Comparison of ENCODE assay signal across 5 worm cellular contexts in genomic region chrV:14948566-14948965, ce11.
TF ChIP-seq lines count a peak whose summit lies in the region.

No protein-coding gene starts in this region.

TF ChIP-seq in whole organism, L1 larva, 84 proteins besides CTCF, POLR2A, EP300 and RAD21 (continues in another document):
- TF ChIP-seq ceh-82 (tag; optimal IDR thresholded peaks at IDR 0.05; lab: Kevin White, UChicago) (no peak), zip-4 (GFP tag; optimal IDR thresholded peaks at IDR 0.05; lab: Kevin White, UChicago) (no peak), nhr-90 (tag; optimal IDR thresholded peaks at IDR 0.05; lab: Kevin White, UChicago; ENCODE audit: poor library complexity) (no peak), dpl-1 (GFP tag; optimal IDR thresholded peaks at IDR 0.05; lab: Kevin White, UChicago) (peak; percentile 6 to 15 (median 6)), nhr-11 (tag; optimal IDR thresholded peaks at IDR 0.05; lab: Kevin White, UChicago) (no peak), sptf-1 (tag; optimal IDR thresholded peaks at IDR 0.05; lab: Kevin White, UChicago) (no peak), ets-5 (GFP tag; IDR thresholded peaks at IDR 0.05; lab: Robert Waterston, UW) (no peak), unc-86 (tag; optimal IDR thresholded peaks at IDR 0.05; lab: Kevin White, UChicago) (no peak), zag-1 (tag; optimal IDR thresholded peaks at IDR 0.05; lab: Kevin White, UChicago) (no peak), efl-3 (GFP tag; optimal IDR thresholded peaks at IDR 0.05; lab: Kevin White, UChicago) (no peak), nhr-77 (tag; optimal IDR thresholded peaks at IDR 0.05; lab: Kevin White, UChicago) (no peak), fkh-4 (tag; optimal IDR thresholded peaks at IDR 0.05; lab: Kevin White, UChicago; ENCODE audit: borderline replicate concordance) (no peak), egl-13 (tag; optimal IDR thresholded peaks at IDR 0.05; lab: Kevin White, UChicago) (no peak), lin-14 (GFP tag; optimal IDR thresholded peaks at IDR 0.05; lab: Kevin White, UChicago) (peak; percentile 77), unc-98 (GFP tag; IDR thresholded peaks at IDR 0.05; lab: Robert Waterston, UW) (no peak), lin-39 (tag; optimal IDR thresholded peaks at IDR 0.05; lab: Kevin White, UChicago) (no peak), grh-1 (GFP tag; IDR thresholded peaks at IDR 0.05; lab: Robert Waterston, UW) (no peak), egl-27 (tag; optimal IDR thresholded peaks at IDR 0.05; lab: Kevin White, UChicago) (no peak), sox-4 (tag; optimal IDR thresholded peaks at IDR 0.05; lab: Kevin White, UChicago) (no peak)

TF ChIP-seq in whole organism, L2 larva, 48 proteins besides CTCF, POLR2A, EP300 and RAD21:
- TF ChIP-seq sma-9 (GFP tag; optimal IDR thresholded peaks at IDR 0.05; lab: Kevin White, UChicago) = no peak
- no peak for TF ChIP-seq sma-9 (tag; optimal IDR thresholded peaks at IDR 0.05; lab: Kevin White, UChicago)
- TF ChIP-seq nhr-6 (tag; optimal IDR thresholded peaks at IDR 0.05; lab: Kevin White, UChicago) = no peak
- TF ChIP-seq mdl-1 (tag; optimal IDR thresholded peaks at IDR 0.05; lab: Kevin White, UChicago) = no peak
- no peak for TF ChIP-seq nhr-11 (tag; optimal IDR thresholded peaks at IDR 0.05; lab: Kevin White, UChicago)
- no peak for TF ChIP-seq unc-39 (tag; optimal IDR thresholded peaks at IDR 0.05; lab: Kevin White, UChicago)
- TF ChIP-seq lin-11 (tag; optimal IDR thresholded peaks at IDR 0.05; lab: Kevin White, UChicago) = peak; percentile 43
- peak; percentile 17 for TF ChIP-seq ama-1 (optimal IDR thresholded peaks at IDR 0.05; lab: Kevin White, UChicago)
- TF ChIP-seq snpc-4 (tag; optimal IDR thresholded peaks at IDR 0.05; lab: Kevin White, UChicago) = no peak
- no peak for TF ChIP-seq nhr-10 (tag; optimal IDR thresholded peaks at IDR 0.05; lab: Kevin White, UChicago)
- TF ChIP-seq ZK546.5 (tag; optimal IDR thresholded peaks at IDR 0.05; lab: Kevin White, UChicago) = no peak
- TF ChIP-seq C34F6.9 (tag; optimal IDR thresholded peaks at IDR 0.05; lab: Kevin White, UChicago) = peak; percentile 49
- no peak for TF ChIP-seq nhr-21 (tag; optimal IDR thresholded peaks at IDR 0.05; lab: Kevin White, UChicago)
- no peak for TF ChIP-seq blmp-1 (tag; optimal IDR thresholded peaks at IDR 0.05; lab: Kevin White, UChicago; ENCODE audit: insufficient read depth)
- TF ChIP-seq nhr-129 (tag; optimal IDR thresholded peaks at IDR 0.05; lab: Kevin White, UChicago) = peak; percentile 83

TF ChIP-seq in whole organism, L3 larva, 47 proteins besides CTCF, POLR2A, EP300 and RAD21:
- no peak for TF ChIP-seq nhr-237 (tag; optimal IDR thresholded peaks at IDR 0.05; lab: Kevin White, UChicago)
- TF ChIP-seq nhr-28 (tag; optimal IDR thresholded peaks at IDR 0.05; lab: Kevin White, UChicago) = no peak
- TF ChIP-seq lin-39 (tag; optimal IDR thresholded peaks at IDR 0.05; lab: Kevin White, UChicago) = peak; percentile 61
- peak; percentile 2 for TF ChIP-seq hmg-11 (tag; optimal IDR thresholded peaks at IDR 0.05; lab: Kevin White, UChicago)
- TF ChIP-seq pha-4 (tag; optimal IDR thresholded peaks at IDR 0.05; lab: Kevin White, UChicago) = peak; percentile 86

TF ChIP-seq in whole organism, L4 larva, 104 proteins besides CTCF, POLR2A, EP300 and RAD21:
- TF ChIP-seq fkh-10 (GFP tag; optimal IDR thresholded peaks at IDR 0.05; lab: Kevin White, UChicago) = peak; percentile 3
- TF ChIP-seq zag-1 (tag; optimal IDR thresholded peaks at IDR 0.05; lab: Kevin White, UChicago) = no peak
- peak; percentile 18 for TF ChIP-seq nhr-6 (tag; optimal IDR thresholded peaks at IDR 0.05; lab: Kevin White, UChicago)
- TF ChIP-seq ceh-28 (tag; optimal IDR thresholded peaks at IDR 0.05; lab: Kevin White, UChicago) = no peak
- TF ChIP-seq ces-1 (GFP tag; optimal IDR thresholded peaks at IDR 0.05; lab: Kevin White, UChicago) = no peak
- TF ChIP-seq R02D3.7 (tag; optimal IDR thresholded peaks at IDR 0.05; lab: Kevin White, UChicago) = no peak
- peak; percentile 61 for TF ChIP-seq hlh-30 (tag; optimal IDR thresholded peaks at IDR 0.05; lab: Kevin White, UChicago; ENCODE audit: insufficient read depth)
- no peak for TF ChIP-seq dmd-6 (GFP tag; IDR thresholded peaks at IDR 0.05; lab: Robert Waterston, UW)
- TF ChIP-seq nhr-102 (tag; optimal IDR thresholded peaks at IDR 0.05; lab: Kevin White, UChicago) = no peak
- peak in 1 of 2 experiments; percentile 70 for TF ChIP-seq daf-16 (GFP tag; optimal IDR thresholded peaks at IDR 0.05; lab: Kevin White, UChicago)
- TF ChIP-seq daf-16 (tag; optimal IDR thresholded peaks at IDR 0.05; lab: Kevin White, UChicago) = no peak
- no peak for TF ChIP-seq mep-1 (tag; optimal IDR thresholded peaks at IDR 0.05; lab: Kevin White, UChicago)
- TF ChIP-seq T20F7.1 (GFP tag; optimal IDR thresholded peaks at IDR 0.05; lab: Kevin White, UChicago) = no peak
- no peak for TF ChIP-seq nhr-111 (GFP tag; optimal IDR thresholded peaks at IDR 0.05; lab: Kevin White, UChicago)
- TF ChIP-seq arid-1 (GFP tag; conservative IDR thresholded peaks at IDR 0.05; lab: Robert Waterston, UW) = no peak
- TF ChIP-seq snpc-1.2 (GFP tag; IDR thresholded peaks at IDR 0.05; lab: Robert Waterston, UW) = no peak
- no peak for TF ChIP-seq T26A8.4 (GFP tag; IDR thresholded peaks at IDR 0.05; lab: Robert Waterston, UW)
- TF ChIP-seq F37D6.2 (tag; optimal IDR thresholded peaks at IDR 0.05; lab: Kevin White, UChicago) = no peak
- no peak for TF ChIP-seq set-16 (GFP tag; IDR thresholded peaks at IDR 0.05; lab: Robert Waterston, UW)
- TF ChIP-seq lsy-2 (tag; optimal IDR thresholded peaks at IDR 0.05; lab: Kevin White, UChicago) = no peak
- TF ChIP-seq dpl-1 (GFP tag; optimal IDR thresholded peaks at IDR 0.05; lab: Kevin White, UChicago) = no peak
- peak; percentile 31 for TF ChIP-seq rbr-2 (tag; optimal IDR thresholded peaks at IDR 0.05; lab: Kevin White, UChicago)
- no peak for TF ChIP-seq ceh-62 (tag; optimal IDR thresholded peaks at IDR 0.05; lab: Kevin White, UChicago)
- peak in 1 of 2 experiments; percentile 76 for TF ChIP-seq mdl-1 (tag; optimal IDR thresholded peaks at IDR 0.05; lab: Kevin White, UChicago)
- no peak for TF ChIP-seq F26F4.8 (GFP tag; conservative IDR thresholded peaks at IDR 0.05; lab: Robert Waterston, UW)
TF ChIP-seq in whole organism, L4 larva: peak in this region for 6.

TF ChIP-seq in whole organism, young adult, 124 proteins besides CTCF, POLR2A, EP300 and RAD21:
- peak; percentile 60 for TF ChIP-seq ceh-27 (GFP tag; optimal IDR thresholded peaks at IDR 0.05; lab: Kevin White, UChicago)
- no peak for TF ChIP-seq Y53F4B.3 (GFP tag; IDR thresholded peaks at IDR 0.05; lab: Robert Waterston, UW)
- TF ChIP-seq T07F8.4 (tag; optimal IDR thresholded peaks at IDR 0.05; lab: Kevin White, UChicago) = no peak
- TF ChIP-seq hmg-1.2 (GFP tag; IDR thresholded peaks at IDR 0.05; lab: Robert Waterston, UW) = peak; percentile 25; the same call in 1 of the 2 replicates
- peak; percentile 74 for TF ChIP-seq K12H6.12 (tag; optimal IDR thresholded peaks at IDR 0.05; lab: Kevin White, UChicago)
- TF ChIP-seq let-526 (GFP tag; IDR thresholded peaks at IDR 0.05; lab: Robert Waterston, UW) = 0 out of 2 replicates have a peak, but pooled peaks have one; percentile 27
TF ChIP-seq in whole organism, young adult: peak in this region for 4.
